Fruit fly (Drosophila melanogaster) whole organism, embryonic: Measurements from ENCODE around the gene ATPsynG.

Experiments
- Antp ChIP-seq: fragments of 200-800 bp; sonication (Bioruptor generic); optimal IDR thresholded peaks from 3 replicates; lab custom pipeline; 2016; ENCODE audit warnings: missing biosample characterization, missing genetic modification characterization
- Asciz ChIP-seq: fragments of 200-800 bp; sonication (Bioruptor generic); optimal IDR thresholded peaks from 2 replicates; lab custom pipeline; 2017; ENCODE audit warnings: missing biosample characterization, mild to moderate bottlenecking, missing genetic modification characterization, missing genetic modification reagents
- Atf-2 ChIP-seq: fragments of 200-800 bp; sonication (Bioruptor generic); optimal IDR thresholded peaks from 2 replicates; lab custom pipeline; 2016; ENCODE audit warnings: missing biosample characterization, missing genetic modification characterization
- Atf3 ChIP-seq: fragments of 200-800 bp; sonication (Bioruptor generic); optimal IDR thresholded peaks from 3 replicates; lab custom pipeline; 2016; ENCODE audit warnings: missing biosample characterization, missing genetic modification characterization
- Bdp1 ChIP-seq: fragments of 200-800 bp; sonication (Bioruptor generic); optimal IDR thresholded peaks from 3 replicates; lab custom pipeline; 2016; ENCODE audit warnings: missing biosample characterization, missing genetic modification characterization
- CG10366 ChIP-seq: fragments of 200-800 bp; sonication (Bioruptor generic); IDR thresholded peaks from 2 replicates; pipeline ENCODE4 v1.3.6; 2022; ENCODE audit warnings: missing biosample characterization, missing genetic modification characterization
- CG10543 ChIP-seq: fragments of 200-800 bp; sonication (Bioruptor generic); optimal IDR thresholded peaks from 3 replicates; lab custom pipeline; 2017; ENCODE audit warnings: missing biosample characterization, mild to moderate bottlenecking, missing genetic modification characterization, moderate library complexity
- CG10959 ChIP-seq: fragments of 200-800 bp; sonication (Bioruptor generic); IDR thresholded peaks from 2 replicates; pipeline ENCODE4 v1.3.6; 2022; ENCODE audit warnings: missing biosample characterization, missing genetic modification characterization
- CG11093 ChIP-seq: fragments of 200-800 bp; sonication (Bioruptor generic); IDR thresholded peaks from 3 replicates; pipeline ENCODE4 v1.3.6; 2022; ENCODE audit warnings: missing biosample characterization, missing genetic modification characterization
- CG13296 ChIP-seq: fragments of 200-800 bp; sonication (Bioruptor generic); optimal IDR thresholded peaks from 3 replicates; lab custom pipeline; 2018; ENCODE audit warnings: missing biosample characterization, mild to moderate bottlenecking, missing genetic modification characterization
- CG13424 ChIP-seq: fragments of 200-800 bp; sonication (Bioruptor generic); optimal IDR thresholded peaks from 2 replicates; lab custom pipeline; 2019; ENCODE audit warnings: missing biosample characterization, mild to moderate bottlenecking, missing genetic modification characterization, moderate library complexity
- CG13775 ChIP-seq: fragments of 200-800 bp; sonication (Bioruptor generic); optimal IDR thresholded peaks from 3 replicates; lab custom pipeline; 2017; ENCODE audit warnings: missing biosample characterization, mild to moderate bottlenecking, missing genetic modification characterization
- CG2129 ChIP-seq: fragments of 200-800 bp; sonication (Bioruptor generic); IDR thresholded peaks from 2 replicates; pipeline ENCODE4 v1.3.6; 2022; ENCODE audit warnings: missing biosample characterization, missing genetic modification characterization; ENCODE audit not compliant: partially characterized antibody
- CG2712 ChIP-seq: fragments of 200-800 bp; optimal IDR thresholded peaks from 3 replicates; lab custom pipeline; 2019; ENCODE audit warnings: missing biosample characterization, mild to moderate bottlenecking, missing genetic modification characterization, moderate library complexity
- CG32772 ChIP-seq: fragments of 200-800 bp; sonication (Bioruptor generic); IDR thresholded peaks from 2 replicates; pipeline ENCODE4 v1.3.6; 2022; ENCODE audit warnings: missing biosample characterization, missing genetic modification characterization
- CG3281 ChIP-seq: fragments of 200-800 bp; sonication (Bioruptor generic); optimal IDR thresholded peaks from 3 replicates; lab custom pipeline; 2017; ENCODE audit warnings: missing biosample characterization, mild to moderate bottlenecking, missing genetic modification characterization
- CG33557 ChIP-seq: fragments of 200-800 bp; sonication (Bioruptor generic); optimal IDR thresholded peaks from 2 replicates; lab custom pipeline; 2019; ENCODE audit warnings: missing biosample characterization, mild to moderate bottlenecking, missing genetic modification characterization, moderate library complexity
- CG3407 ChIP-seq: fragments of 200-800 bp; sonication (Bioruptor generic); optimal IDR thresholded peaks from 2 replicates; lab custom pipeline; 2018; ENCODE audit warnings: missing biosample characterization, mild to moderate bottlenecking, missing genetic modification characterization
- CG3995 ChIP-seq: fragments of 200-800 bp; sonication (Bioruptor generic); optimal IDR thresholded peaks from 3 replicates; lab custom pipeline; 2016; ENCODE audit warnings: missing biosample characterization, missing genetic modification characterization
- CG6254 ChIP-seq: fragments of 200-800 bp; sonication (Bioruptor generic); optimal IDR thresholded peaks from 3 replicates; lab custom pipeline; 2017; ENCODE audit warnings: mild to moderate bottlenecking, missing biosample characterization, missing genetic modification reagents, missing genetic modification characterization
- CG6765 ChIP-seq: fragments of 200-800 bp; sonication (Bioruptor generic); optimal IDR thresholded peaks from 3 replicates; lab custom pipeline; 2017; ENCODE audit warnings: missing biosample characterization, mild to moderate bottlenecking, missing genetic modification characterization
- CG7928 ChIP-seq: fragments of 200-800 bp; sonication (Bioruptor generic); optimal IDR thresholded peaks from 2 replicates; lab custom pipeline; 2017; ENCODE audit warnings: missing biosample characterization, mild to moderate bottlenecking, missing genetic modification characterization
- CG9215 ChIP-seq: fragments of 200-800 bp; sonication (Bioruptor generic); IDR thresholded peaks from 2 replicates; pipeline ENCODE4 v1.3.6; 2022; ENCODE audit warnings: missing biosample characterization, missing genetic modification characterization
- Dek ChIP-seq: fragments of 200-800 bp; sonication (Bioruptor generic); optimal IDR thresholded peaks from 3 replicates; lab custom pipeline; 2019; ENCODE audit warnings: missing biosample characterization, mild to moderate bottlenecking, missing genetic modification characterization, moderate library complexity
- E2f2 ChIP-seq: fragments of 200-800 bp; sonication (Bioruptor generic); IDR thresholded peaks from 2 replicates; pipeline ENCODE4 v1.3.6; 2022; ENCODE audit warnings: missing biosample characterization, missing genetic modification characterization
- Elba2 ChIP-seq: fragments of 200-800 bp; sonication (Bioruptor generic); optimal IDR thresholded peaks from 3 replicates; lab custom pipeline; 2016; ENCODE audit warnings: missing biosample characterization, missing genetic modification characterization
- HLHmδ ChIP-seq: fragments of 200-800 bp; sonication (Bioruptor generic); optimal IDR thresholded peaks from 2 replicates; lab custom pipeline; 2018; ENCODE audit warnings: missing biosample characterization, mild to moderate bottlenecking, missing genetic modification characterization, moderate library complexity
- Jarid2 ChIP-seq: fragments of 200-800 bp; sonication (Bioruptor generic); optimal IDR thresholded peaks from 3 replicates; lab custom pipeline; 2017; ENCODE audit warnings: mild to moderate bottlenecking, missing biosample characterization, missing genetic modification reagents, missing genetic modification characterization
- NK7.1 ChIP-seq: fragments of 200-800 bp; sonication (Bioruptor generic); optimal IDR thresholded peaks from 3 replicates; lab custom pipeline; 2016; ENCODE audit warnings: missing biosample characterization, missing genetic modification characterization
- Stat92E ChIP-seq, 3 experiments: fragments of >200 bp in 2 of 3; fragments of 200-800 bp in 1 of 3; sonication (Bioruptor generic) in 1 of 3; optimal IDR thresholded peaks; 2 replicates each; lab custom pipeline; 2017 to 2019; ENCODE audit warnings: missing biosample characterization in 3 of 3, missing genetic modification characterization in 3 of 3, mild to moderate bottlenecking in 1 of 3, moderate library complexity in 1 of 3
- bcd ChIP-seq: fragments of 200-800 bp; sonication (Bioruptor generic); optimal IDR thresholded peaks from 2 replicates; lab custom pipeline; 2017; ENCODE audit warnings: missing biosample characterization, mild to moderate bottlenecking, missing genetic modification characterization
- bowl ChIP-seq: fragments of 200-800 bp; sonication (Bioruptor generic); IDR thresholded peaks from 2 replicates; pipeline ENCODE4 v1.3.6; 2022; ENCODE audit warnings: missing biosample characterization, missing genetic modification characterization
- gcm2 ChIP-seq: fragments of 200-800 bp; sonication (Bioruptor generic); optimal IDR thresholded peaks from 2 replicates; lab custom pipeline; 2016; ENCODE audit warnings: missing biosample characterization, missing genetic modification characterization
- gro ChIP-seq: fragments of 200-800 bp; sonication (Bioruptor generic); optimal IDR thresholded peaks from 2 replicates; lab custom pipeline; 2016; ENCODE audit warnings: missing biosample characterization, missing genetic modification characterization
- inv ChIP-seq: fragments of 200-800 bp; sonication (Bioruptor generic); IDR thresholded peaks from 2 replicates; pipeline ENCODE4 v1.3.6; 2022; ENCODE audit warnings: missing biosample characterization, missing genetic modification characterization; ENCODE audit not compliant: partially characterized antibody
- lab ChIP-seq: fragments of 200-800 bp; sonication (Bioruptor generic); optimal IDR thresholded peaks from 3 replicates; lab custom pipeline; 2017; ENCODE audit warnings: missing biosample characterization, missing genetic modification characterization, mild to moderate bottlenecking, moderate library complexity, missing genetic modification reagents
- lola ChIP-seq, 3 experiments: fragments of >200 bp in 2 of 3; fragments of 200-800 bp in 1 of 3; sonication (Bioruptor generic) in 1 of 3; optimal IDR thresholded peaks; 2 replicates each; lab custom pipeline; 2017 to 2019; ENCODE audit warnings: missing biosample characterization in 3 of 3, missing genetic modification characterization in 3 of 3, mild to moderate bottlenecking in 1 of 3, moderate library complexity in 1 of 3
- luna ChIP-seq: fragments of 200-800 bp; sonication (Bioruptor generic); optimal IDR thresholded peaks from 2 replicates; lab custom pipeline; 2016; ENCODE audit warnings: missing biosample characterization, missing genetic modification characterization
- nerfin-1 ChIP-seq: fragments of 200-800 bp; sonication (Bioruptor generic); optimal IDR thresholded peaks from 3 replicates; lab custom pipeline; 2019; ENCODE audit warnings: missing biosample characterization, mild to moderate bottlenecking, missing genetic modification characterization, moderate library complexity
- pan ChIP-seq, 4 experiments: fragments of >200 bp in 3 of 4; fragments of 200-800 bp in 1 of 4; sonication (Bioruptor generic) in 1 of 4; optimal IDR thresholded peaks in 3 of 4; IDR thresholded peaks in 1 of 4; 2 replicates each; pipeline versions ENCODE4 v1.3.6 to Lab custom; 2017 to 2022; ENCODE audit warnings: missing biosample characterization in 2 of 4, missing genetic modification characterization in 2 of 4, mixed read lengths in 1 of 4
- psq ChIP-seq: fragments of 200-800 bp; sonication (Bioruptor generic); optimal IDR thresholded peaks from 2 replicates; lab custom pipeline; 2017; ENCODE audit warnings: missing biosample characterization, missing genetic modification characterization
- pum ChIP-seq: fragments of 200-800 bp; sonication (Bioruptor generic); optimal IDR thresholded peaks from 2 replicates; lab custom pipeline; 2016; ENCODE audit warnings: missing biosample characterization, missing genetic modification characterization
- ro ChIP-seq: fragments of 200-800 bp; sonication (Bioruptor generic); IDR thresholded peaks from 2 replicates; pipeline ENCODE4 v1.3.6; 2022; ENCODE audit warnings: missing biosample characterization, missing genetic modification characterization
- scrt ChIP-seq: fragments of 200-800 bp; sonication (Bioruptor generic); optimal IDR thresholded peaks from 2 replicates; lab custom pipeline; 2018; ENCODE audit warnings: missing biosample characterization, mild to moderate bottlenecking, missing genetic modification characterization, moderate library complexity
- sim ChIP-seq: fragments of 200-800 bp; sonication (Bioruptor generic); IDR thresholded peaks from 2 replicates; pipeline ENCODE4 v1.3.6; 2022; ENCODE audit warnings: missing biosample characterization, missing genetic modification characterization
- sna ChIP-seq: fragments of 200-800 bp; sonication (Bioruptor generic); IDR thresholded peaks from 2 replicates; pipeline ENCODE4 v1.3.6; 2022; ENCODE audit warnings: missing biosample characterization, missing genetic modification characterization; ENCODE audit not compliant: partially characterized antibody
- tna ChIP-seq: fragments of 200-800 bp; sonication (Bioruptor generic); IDR thresholded peaks from 2 replicates; pipeline ENCODE4 v1.3.6; 2022; ENCODE audit warnings: missing biosample characterization, missing genetic modification characterization; ENCODE audit not compliant: partially characterized antibody
- wek ChIP-seq: fragments of 200-800 bp; sonication (Bioruptor generic); optimal IDR thresholded peaks from 3 replicates; lab custom pipeline; 2018; ENCODE audit warnings: missing biosample characterization, mild to moderate bottlenecking, missing genetic modification characterization, moderate library complexity
- zfh1 ChIP-seq: fragments of 200-800 bp; sonication (Bioruptor generic); IDR thresholded peaks from 3 replicates; pipeline ENCODE4 v1.3.6; 2022; ENCODE audit warnings: missing biosample characterization, missing genetic modification characterization

Gene ATPsynG

DNA sequence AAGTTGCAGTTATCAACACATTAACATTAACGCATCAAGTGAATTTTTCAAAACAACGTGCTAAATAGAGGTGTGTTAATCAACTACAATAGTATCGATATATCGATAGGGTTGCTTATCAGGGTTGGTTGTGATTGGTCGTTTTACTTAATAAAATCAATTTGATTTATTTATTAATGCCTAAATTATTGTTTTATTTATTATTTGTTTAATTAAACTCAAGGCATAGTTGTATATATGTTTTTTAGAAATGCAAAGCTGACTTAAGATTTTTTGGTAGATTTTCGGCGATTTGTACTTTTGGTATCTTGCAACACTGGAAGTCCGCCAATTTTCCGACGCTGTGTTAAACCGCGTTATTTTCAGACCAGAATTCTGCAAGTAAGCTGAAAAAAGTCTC is 34.8 kb upstream of the ATPsynG start, which contains the start of the genes Art8 and dUTPase (continued):
- TF ChIP-seq Elba2 (GFP tag; lab: Kevin White, UChicago) (peak; percentile 44), Jarid2 (no peak), lola (GFP tag; optimal IDR thresholded peaks at IDR 0.05; lab: Kevin White, UChicago) (peak in 1 of 3 experiments; percentile 78), Atf3 (no peak), scrt (GFP tag; lab: Kevin White, UChicago) (no peak), CG2129 (GFP tag; lab: Robert Waterston, UW) (peak; percentile 89), gro (no peak), CG6765 (GFP tag; lab: Kevin White, UChicago) (no peak), Asciz (GFP tag; lab: Kevin White, UChicago) (no peak), CG3281 (peak; percentile 81), zfh1 (peak; percentile 72; the same call in 2 of the 3 replicates), CG33557 (GFP tag; lab: Kevin White, UChicago) (peak; percentile 15), CG2712 (tag; lab: Kevin White, UChicago) (peak; percentile 88), CG10959 (GFP tag; lab: Robert Waterston, UW) (peak; percentile 23; the same call in 1 of the 2 replicates), bcd (GFP tag; lab: Kevin White, UChicago) (peak; percentile 46), Antp (GFP tag; lab: Kevin White, UChicago) (peak; percentile 39), lab (GFP tag; lab: Kevin White, UChicago) (no peak), CG7928 (GFP tag; lab: Kevin White, UChicago) (peak; percentile 89), luna (GFP tag; lab: Kevin White, UChicago) (no peak), CG3995 (GFP tag; lab: Kevin White, UChicago) (peak; percentile 39), NK7.1 (no peak), CG9215 (GFP tag; lab: Robert Waterston, UW) (peak; percentile 23; the same call in 1 of the 2 replicates), gcm2 (GFP tag; lab: Kevin White, UChicago) (no peak), CG13296 (GFP tag; lab: Kevin White, UChicago) (peak; percentile 48), CG3407 (peak; percentile 29), Atf-2 (GFP tag; lab: Kevin White, UChicago) (no peak), CG13424 (tag; lab: Kevin White, UChicago) (peak; percentile 76), Stat92E (GFP tag; optimal IDR thresholded peaks at IDR 0.05; lab: Kevin White, UChicago) (peak in 1 of 3 experiments; percentile 54), CG6254 (GFP tag; lab: Kevin White, UChicago) (no peak), Dek (tag; lab: Kevin White, UChicago) (peak; percentile 53), nerfin-1 (tag; lab: Kevin White, UChicago) (peak; percentile 56), E2f2 (GFP tag; lab: Robert Waterston, UW) (peak; percentile 89), bowl (GFP tag; lab: Robert Waterston, UW) (no peak), HLHmδ (GFP tag; lab: Kevin White, UChicago) (no peak), pum (peak; percentile 3), sim (no peak), Bdp1 (GFP tag; lab: Kevin White, UChicago) (peak; percentile 30), CG13775 (peak; percentile 79), sna (GFP tag; lab: Robert Waterston, UW) (peak; percentile 84), pan (optimal IDR thresholded peaks at IDR 0.05; lab: Kevin White, UChicago) (no peak), pan (GFP tag; optimal IDR thresholded peaks at IDR 0.05 in 1 of 2, IDR thresholded peaks at IDR 0.05 in 1 of 2) (peak in 1 of 2 experiments; percentile 62), ro (GFP tag; lab: Robert Waterston, UW) (no peak), CG32772 (peak; percentile 42; the same call in 1 of the 2 replicates), CG11093 (GFP tag; lab: Robert Waterston, UW) (no peak), wek (GFP tag; lab: Kevin White, UChicago) (no peak), psq (peak; percentile 22), CG10366 (GFP tag; lab: Robert Waterston, UW) (peak; percentile 42), inv (peak; percentile 77), tna (GFP tag; lab: Robert Waterston, UW) (peak; percentile 48; the same call in 1 of the 2 replicates), CG10543 (GFP tag; lab: Kevin White, UChicago) (peak; percentile 32)
